Fruit fly (Drosophila melanogaster): ENCODE results near the gene CG43800.

DNA sequence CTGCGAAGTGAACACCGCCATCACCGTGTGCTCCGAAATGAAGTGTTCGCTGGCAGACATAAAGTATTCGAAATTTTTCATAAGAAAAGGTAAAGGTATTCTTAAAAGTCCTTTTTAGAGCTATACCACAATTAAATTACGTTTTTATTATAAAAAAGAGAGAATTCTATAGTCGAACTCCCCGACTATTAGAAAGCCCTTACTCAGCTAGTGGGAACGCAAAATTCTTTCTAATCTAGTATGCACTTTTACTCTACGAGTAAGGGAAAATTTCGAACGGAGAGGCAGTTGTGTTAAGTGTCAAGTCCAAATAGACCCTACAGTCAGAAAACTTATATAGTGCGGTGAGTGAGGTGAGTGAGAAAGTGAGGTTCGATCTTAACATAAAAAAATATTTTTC, 24.6 kb upstream of the CG43800 start, which contains the start of gene CG31909:
- TF ChIP-seq CG8159 (tag; optimal IDR thresholded peaks at IDR 0.05) (no peak), CG34367 (tag; optimal IDR thresholded peaks at IDR 0.05) (no peak), Pif1B (GFP tag; optimal IDR thresholded peaks at IDR 0.05) (no peak), CG15710 (tag; optimal IDR thresholded peaks at IDR 0.05) (no peak), Pif1A (GFP tag; optimal IDR thresholded peaks at IDR 0.05) (no peak), fd96Ca (GFP tag; IDR thresholded peaks at IDR 0.05) (no peak), Ets98B (GFP tag; IDR thresholded peaks at IDR 0.05) (no peak), CG14655 (GFP tag; optimal IDR thresholded peaks at IDR 0.05) (no peak), CG13204 (GFP tag; optimal IDR thresholded peaks at IDR 0.05) (no peak)

Measured in whole organism, pupa.